Fruit fly (Drosophila melanogaster) Kc167 (cell line): ENCODE measurements around the gene Larp4B.

ENCODE experiments used
- Sin3A ChIP-seq: fragments of >200 bp; optimal IDR thresholded peaks from 2 replicates; lab custom pipeline; 2018; ENCODE audit warnings: missing external identifiers
- ttk ChIP-seq: sonication (Bioruptor generic); optimal IDR thresholded peaks from 2 replicates; lab custom pipeline; 2017; ENCODE audit warnings: missing external identifiers

dm6 chr3L:3240597-3241367 is 16.1 kb downstream of the Larp4B start:
- TF ChIP-seq Sin3A (lab: Kevin White, UChicago) (no peak), ttk (lab: Kevin White, UChicago) (no peak)
